Worm (Caenorhabditis elegans) whole organism, L1 larva: Measurements from ENCODE around the gene spat-3.

Experiments
- alr-1 ChIP-seq: fragments of 200-800 bp; sonication (Bioruptor generic); optimal IDR thresholded peaks from 2 replicates; lab custom pipeline; 2018; ENCODE audit warnings: borderline replicate concordance, mild to moderate bottlenecking, missing genetic modification characterization, missing compliant biosample characterization
- blmp-1 ChIP-seq: fragments of 150-350 bp; optimal IDR thresholded peaks from 2 replicates; lab custom pipeline; 2014; ENCODE audit warnings: missing biosample characterization, missing genetic modification characterization
- dpl-1 ChIP-seq, 3 experiments: fragments of 150-350 bp in 2 of 3; sonication (generic microtip) in 1 of 3; optimal IDR thresholded peaks; 2 replicates each; lab custom pipeline; 2014 to 2017; ENCODE audit warnings: missing biosample characterization in 3 of 3, missing genetic modification characterization in 3 of 3, missing genetic modification reagents in 3 of 3
- efl-1 ChIP-seq, 4 experiments: fragments of 150-350 bp; optimal IDR thresholded peaks in 3 of 4; peaks in 1 of 4; 1 replicate in 1 of 4; 2 replicates in 3 of 4; lab custom pipeline; 2014; ENCODE audit warnings: missing biosample characterization in 2 of 4, missing genetic modification characterization in 2 of 4, missing genetic modification reagents in 2 of 4
- elt-2 ChIP-seq: sonication (generic microtip); optimal IDR thresholded peaks from 2 replicates; lab custom pipeline; 2016; ENCODE audit warnings: missing genetic modification characterization, mild to moderate bottlenecking, inconsistent platforms, missing compliant biosample characterization, missing genetic modification reagents
- fkh-10 ChIP-seq: sonication (generic microtip); optimal IDR thresholded peaks from 2 replicates; lab custom pipeline; 2017; ENCODE audit warnings: missing biosample characterization, missing genetic modification reagents, missing genetic modification characterization
- lin-15B ChIP-seq: fragments of 150-350 bp; sonication (generic microtip); optimal IDR thresholded peaks from 3 replicates; lab custom pipeline; 2014; ENCODE audit warnings: missing biosample characterization, missing genetic modification characterization
- lir-3 ChIP-seq: sonication (generic microtip); optimal IDR thresholded peaks from 2 replicates; lab custom pipeline; 2016; ENCODE audit warnings: mild to moderate bottlenecking, missing genetic modification characterization, moderate library complexity, missing compliant biosample characterization; ENCODE audit not compliant: poor library complexity
- nhr-12 ChIP-seq: sonication (generic microtip); optimal IDR thresholded peaks from 2 replicates; lab custom pipeline; 2017; ENCODE audit warnings: missing biosample characterization, missing genetic modification characterization
- pqm-1 ChIP-seq: sonication (generic microtip); optimal IDR thresholded peaks from 3 replicates; lab custom pipeline; 2017; ENCODE audit warnings: missing biosample characterization, missing genetic modification characterization
- snu-23 ChIP-seq: sonication (generic microtip); optimal IDR thresholded peaks from 2 replicates; lab custom pipeline; 2016; ENCODE audit warnings: missing genetic modification characterization, missing compliant biosample characterization
- tbx-2 ChIP-seq: sonication (generic microtip); optimal IDR thresholded peaks from 2 replicates; lab custom pipeline; 2016; ENCODE audit warnings: missing genetic modification characterization, missing compliant biosample characterization

DNA sequence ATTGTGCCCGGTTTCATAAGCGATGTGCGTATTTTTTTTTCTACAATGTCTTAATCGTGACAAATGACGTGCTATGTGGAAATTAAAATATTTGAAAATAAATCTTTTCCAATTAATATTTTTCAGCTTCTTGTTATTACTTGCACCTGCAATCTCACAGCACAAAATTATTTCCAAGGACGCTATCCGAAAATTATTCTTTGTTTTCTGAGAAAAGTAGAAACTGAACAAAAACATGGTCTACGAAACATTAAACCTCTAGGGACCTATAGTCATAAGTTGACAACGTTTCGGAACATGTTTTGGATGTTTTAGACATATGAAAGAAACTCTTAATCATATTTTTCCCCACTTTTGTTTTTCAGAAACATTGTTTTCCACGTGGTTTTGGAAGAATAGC lies 22.6 kb upstream of the spat-3 start:
- TF ChIP-seq snu-23 (GFP tag; lab: Kevin White, UChicago) (no peak), lin-15B (tag; lab: Kevin White, UChicago) (no peak), dpl-1 (GFP tag; optimal IDR thresholded peaks at IDR 0.05; lab: Kevin White, UChicago) (no peak), tbx-2 (tag; lab: Kevin White, UChicago) (no peak), lir-3 (no peak), alr-1 (tag; lab: Kevin White, UChicago) (no peak), efl-1 (optimal IDR thresholded peaks at IDR 0.05; lab: Kevin White, UChicago) (no peak), efl-1 (GFP tag; optimal IDR thresholded peaks at IDR 0.05 in 1 of 2; lab: Kevin White, UChicago) (no peak), blmp-1 (tag; lab: Kevin White, UChicago) (no peak), fkh-10 (GFP tag; lab: Kevin White, UChicago) (no peak), pqm-1 (no peak), elt-2 (tag; lab: Kevin White, UChicago) (no peak), nhr-12 (tag; lab: Kevin White, UChicago) (no peak)
